Worm (Caenorhabditis elegans): ENCODE results near the gene ttr-54.

ce11 chrIV:10153479-10153878 is 2.1 kb upstream of the ttr-54 start:
- TF ChIP-seq ZK185.1 (tag; optimal IDR thresholded peaks at IDR 0.05; ENCODE audit: poor library complexity, severe bottlenecking) (no peak), sdz-38 (tag; optimal IDR thresholded peaks at IDR 0.05) (no peak), ama-1 (optimal IDR thresholded peaks at IDR 0.05) (no peak), ama-1 (GFP tag; optimal IDR thresholded peaks at IDR 0.05) (no peak), ceh-27 (GFP tag; optimal IDR thresholded peaks at IDR 0.05) (no peak), F49E8.2 (tag; optimal IDR thresholded peaks at IDR 0.05; ENCODE audit: insufficient read depth) (no peak), snpc-4 (GFP tag; optimal IDR thresholded peaks at IDR 0.05) (no peak), snpc-4 (tag; optimal IDR thresholded peaks at IDR 0.05) (no peak), T26A5.8 (tag; optimal IDR thresholded peaks at IDR 0.05) (no peak), mes-4 (tag; optimal IDR thresholded peaks at IDR 0.05) (no peak), aptf-2 (GFP tag; conservative IDR thresholded peaks at IDR 0.05) (no peak), dpl-1 (GFP tag; optimal IDR thresholded peaks at IDR 0.05) (no peak), aptf-3 (GFP tag; IDR thresholded peaks at IDR 0.05) (no peak), Y53F4B.3 (GFP tag; IDR thresholded peaks at IDR 0.05) (no peak), attf-3 (GFP tag; conservative IDR thresholded peaks at IDR 0.05) (no peak), pha-4 (tag; optimal IDR thresholded peaks at IDR 0.05) (no peak)

Data from whole organism, young adult.